Worm (Caenorhabditis elegans) whole organism, L4 larva: Measurements from ENCODE around the gene K02B7.3.

Source experiments
- F49E8.2 ChIP-seq: sonication (generic microtip); optimal IDR thresholded peaks from 2 replicates; lab custom pipeline; 2016; ENCODE audit warnings: missing compliant biosample characterization, mild to moderate bottlenecking, missing genetic modification characterization, borderline replicate concordance
- egl-27 ChIP-seq: sonication (generic microtip); optimal IDR thresholded peaks from 3 replicates; lab custom pipeline; 2017; ENCODE audit warnings: missing biosample characterization, missing genetic modification reagents, missing genetic modification characterization
- lin-13 ChIP-seq: fragments of 150-350 bp; optimal IDR thresholded peaks from 2 replicates; lab custom pipeline; 2014; ENCODE audit warnings: missing biosample characterization, missing genetic modification reagents, missing genetic modification characterization
- lin-15B ChIP-seq: fragments of 150-350 bp; sonication (generic microtip); optimal IDR thresholded peaks from 3 replicates; lab custom pipeline; 2014; ENCODE audit warnings: missing biosample characterization, missing genetic modification characterization
- nhr-10 ChIP-seq: fragments of 150-350 bp; optimal IDR thresholded peaks from 2 replicates; lab custom pipeline; 2014; ENCODE audit warnings: missing biosample characterization, missing genetic modification characterization
- nhr-11 ChIP-seq: fragments of 150-350 bp; optimal IDR thresholded peaks from 2 replicates; lab custom pipeline; 2014; ENCODE audit warnings: missing biosample characterization, missing genetic modification characterization
- nhr-237 ChIP-seq: sonication (generic microtip); optimal IDR thresholded peaks from 2 replicates; lab custom pipeline; 2017; ENCODE audit warnings: missing biosample characterization, missing genetic modification characterization
- nhr-25 ChIP-seq: sonication (generic microtip); optimal IDR thresholded peaks from 2 replicates; lab custom pipeline; 2017; ENCODE audit warnings: missing genetic modification characterization, mild to moderate bottlenecking, missing compliant biosample characterization, antibody characterized with exemption, moderate library complexity, borderline replicate concordance; ENCODE audit not compliant: insufficient read depth
- nhr-28 ChIP-seq: fragments of 150-350 bp; optimal IDR thresholded peaks from 2 replicates; lab custom pipeline; 2014; ENCODE audit warnings: missing biosample characterization, missing genetic modification characterization
- nhr-76 ChIP-seq: fragments of 150-350 bp; optimal IDR thresholded peaks from 2 replicates; lab custom pipeline; 2014; ENCODE audit warnings: missing biosample characterization, missing genetic modification characterization
- pha-4 ChIP-seq, 2 experiments: fragments of 150-350 bp in 1 of 2; fragments of 200-800 bp in 1 of 2; sonication (Bioruptor generic) in 1 of 2; IDR thresholded peaks in 1 of 2; optimal IDR thresholded peaks in 1 of 2; 2 replicates each; pipeline versions ENCODE4 v1.3.6 to Lab custom; 2014 to 2022; ENCODE audit warnings: missing genetic modification characterization in 2 of 2, missing genetic modification reagents in 2 of 2, missing biosample characterization in 1 of 2, missing compliant biosample characterization in 1 of 2
- unc-62 ChIP-seq, 3 experiments: fragments of 150-350 bp in 1 of 3; sonication (generic microtip); optimal IDR thresholded peaks in 2 of 3; peaks in 1 of 3; 1 replicate in 1 of 3; 2 replicates in 2 of 3; lab custom pipeline; 2014 to 2017; ENCODE audit warnings: missing biosample characterization in 3 of 3, missing genetic modification characterization in 3 of 3, missing genetic modification reagents in 3 of 3, missing genotype in 1 of 3

DNA sequence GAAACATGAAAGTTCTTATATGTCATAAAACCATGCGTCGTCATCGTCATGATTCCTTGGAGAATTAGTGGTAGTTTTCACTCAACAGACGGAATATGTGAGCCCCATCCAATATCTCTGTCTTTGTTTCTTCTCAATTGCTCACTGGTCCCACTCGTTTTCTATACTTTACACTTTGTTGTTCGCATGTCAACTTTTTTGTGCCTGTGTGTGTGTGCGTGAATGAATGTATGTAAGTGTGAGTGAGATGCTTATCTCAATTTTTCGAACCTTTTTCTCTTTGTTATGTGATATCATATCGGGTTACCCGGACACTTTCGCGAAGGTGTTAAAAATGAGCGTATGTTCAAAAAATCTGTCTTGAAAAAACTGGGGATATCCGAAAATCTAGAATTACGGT is 23.0 kb downstream of the K02B7.3 start:
- TF ChIP-seq lin-15B (tag; lab: Kevin White, UChicago) (no peak), nhr-25 (tag; lab: Kevin White, UChicago) (no peak), pha-4 (GFP tag; IDR thresholded peaks at IDR 0.05; lab: Robert Waterston, UW) (no peak), pha-4 (tag; optimal IDR thresholded peaks at IDR 0.05; lab: Kevin White, UChicago) (no peak), nhr-237 (no peak), nhr-11 (no peak), egl-27 (no peak), unc-62 (GFP tag; optimal IDR thresholded peaks at IDR 0.05 in 1 of 2; lab: Kevin White, UChicago) (peak in 1 of 2 experiments; percentile 87), unc-62 (tag; optimal IDR thresholded peaks at IDR 0.05; lab: Kevin White, UChicago) (no peak), nhr-28 (tag; lab: Kevin White, UChicago) (no peak), nhr-10 (tag; lab: Kevin White, UChicago) (no peak), F49E8.2 (no peak), nhr-76 (tag; lab: Kevin White, UChicago) (no peak), lin-13 (GFP tag; lab: Kevin White, UChicago) (no peak)
